Worm (Caenorhabditis elegans) whole organism, young adult: ENCODE results near the gene F44G4.7.

Experiments used
- B0261.1 ChIP-seq: sonication (generic microtip); optimal IDR thresholded peaks from 2 replicates; lab custom pipeline; 2016; ENCODE audit warnings: mild to moderate bottlenecking, missing genetic modification characterization, moderate library complexity, missing compliant biosample characterization
- C06A6.2 ChIP-seq: fragments of 200-800 bp; sonication (Bioruptor generic); conservative IDR thresholded peaks from 2 replicates; pipeline ENCODE4 v1.3.6; 2022; ENCODE audit warnings: missing genetic modification characterization, missing compliant biosample characterization
- F23B12.7 ChIP-seq: sonication (generic microtip); optimal IDR thresholded peaks from 2 replicates; lab custom pipeline; 2017; ENCODE audit warnings: missing genetic modification characterization, mild to moderate bottlenecking, missing compliant biosample characterization, antibody characterized with exemption, moderate library complexity; ENCODE audit not compliant: insufficient read depth
- F37B4.10 ChIP-seq: fragments of 200-800 bp; sonication (Bioruptor generic); IDR thresholded peaks from 2 replicates; pipeline ENCODE4 v1.3.6; 2022; ENCODE audit warnings: missing genetic modification characterization, missing compliant biosample characterization
- F49E8.2 ChIP-seq: sonication (generic microtip); optimal IDR thresholded peaks from 3 replicates; lab custom pipeline; 2017; ENCODE audit warnings: missing genetic modification characterization, mild to moderate bottlenecking, missing compliant biosample characterization, antibody characterized with exemption, moderate library complexity; ENCODE audit not compliant: insufficient read depth
- F52B5.7 ChIP-seq: sonication (generic microtip); optimal IDR thresholded peaks from 2 replicates; lab custom pipeline; 2016; ENCODE audit warnings: mild to moderate bottlenecking, missing genetic modification characterization, missing compliant biosample characterization
- T07F8.4 ChIP-seq: sonication (generic microtip); optimal IDR thresholded peaks from 2 replicates; lab custom pipeline; 2016; ENCODE audit warnings: mild to moderate bottlenecking, missing genetic modification characterization, moderate library complexity, missing compliant biosample characterization
- T26A5.8 ChIP-seq: sonication (generic microtip); optimal IDR thresholded peaks from 2 replicates; lab custom pipeline; 2016; ENCODE audit warnings: missing genetic modification characterization, missing compliant biosample characterization
- Y53F4B.3 ChIP-seq: fragments of 200-800 bp; sonication (Bioruptor generic); IDR thresholded peaks from 2 replicates; pipeline ENCODE4 v1.3.6; 2022; ENCODE audit warnings: missing genetic modification reagents, missing genetic modification characterization, missing compliant biosample characterization
- Y79H2A.3 ChIP-seq: fragments of 200-800 bp; sonication (Bioruptor generic); conservative IDR thresholded peaks from 2 replicates; pipeline ENCODE4 v1.3.6; 2022; ENCODE audit warnings: missing genetic modification reagents, missing genetic modification characterization, missing compliant biosample characterization
- Y95B8A.8 ChIP-seq: fragments of 200-800 bp; sonication (Bioruptor generic); IDR thresholded peaks from 2 replicates; pipeline ENCODE4 v1.3.6; 2022; ENCODE audit warnings: missing genetic modification reagents, missing genetic modification characterization, missing compliant biosample characterization
- akir-1 ChIP-seq: fragments of 200-800 bp; sonication (Bioruptor generic); optimal IDR thresholded peaks from 2 replicates; lab custom pipeline; 2018; ENCODE audit warnings: mild to moderate bottlenecking, missing genetic modification characterization, moderate library complexity, missing compliant biosample characterization
- attf-3 ChIP-seq: fragments of 200-800 bp; sonication (Bioruptor generic); conservative IDR thresholded peaks from 2 replicates; pipeline ENCODE4 v1.3.6; 2022; ENCODE audit warnings: missing genetic modification reagents, missing genetic modification characterization, missing compliant biosample characterization
- attf-5 ChIP-seq: fragments of 200-800 bp; sonication (Bioruptor generic); optimal IDR thresholded peaks from 2 replicates; lab custom pipeline; 2018; ENCODE audit warnings: mild to moderate bottlenecking, missing genetic modification characterization, missing compliant biosample characterization
- bed-1 ChIP-seq: fragments of 200-800 bp; sonication (Bioruptor generic); IDR thresholded peaks from 2 replicates; pipeline ENCODE4 v1.3.6; 2022; ENCODE audit warnings: missing genetic modification reagents, missing genetic modification characterization, missing compliant biosample characterization
- bed-2 ChIP-seq: fragments of 200-800 bp; sonication (Bioruptor generic); IDR thresholded peaks from 2 replicates; pipeline ENCODE4 v1.3.6; 2022; ENCODE audit warnings: missing genetic modification reagents, missing genetic modification characterization, missing compliant biosample characterization
- ceh-40 ChIP-seq: fragments of 200-800 bp; sonication (Bioruptor generic); IDR thresholded peaks from 2 replicates; pipeline ENCODE4 v1.3.6; 2022; ENCODE audit warnings: missing genetic modification characterization, missing compliant biosample characterization
- ceh-58 ChIP-seq: fragments of 200-800 bp; sonication (Bioruptor generic); IDR thresholded peaks from 2 replicates; pipeline ENCODE4 v1.3.6; 2022; ENCODE audit warnings: missing genetic modification characterization, missing compliant biosample characterization
- ceh-79 ChIP-seq: sonication (generic microtip); optimal IDR thresholded peaks from 2 replicates; lab custom pipeline; 2017; ENCODE audit warnings: mild to moderate bottlenecking, missing genetic modification characterization, missing compliant biosample characterization
- dpff-1 ChIP-seq: sonication (generic microtip); optimal IDR thresholded peaks from 2 replicates; lab custom pipeline; 2017; ENCODE audit warnings: mild to moderate bottlenecking, missing genetic modification characterization, missing compliant biosample characterization
- egl-18 ChIP-seq: fragments of 200-800 bp; sonication (Bioruptor generic); IDR thresholded peaks from 2 replicates; pipeline ENCODE4 v1.3.6; 2022; ENCODE audit warnings: missing genetic modification reagents, missing genetic modification characterization, missing compliant biosample characterization
- egrh-3 ChIP-seq: fragments of 200-800 bp; sonication (Bioruptor generic); IDR thresholded peaks from 2 replicates; pipeline ENCODE4 v1.3.6; 2022; ENCODE audit warnings: missing genetic modification reagents, missing genetic modification characterization, missing compliant biosample characterization
- ets-4 ChIP-seq: fragments of 200-800 bp; sonication (Bioruptor generic); optimal IDR thresholded peaks from 2 replicates; lab custom pipeline; 2018; ENCODE audit warnings: mild to moderate bottlenecking, missing genetic modification characterization, missing compliant biosample characterization
- him-1 ChIP-seq: sonication (generic microtip); optimal IDR thresholded peaks from 2 replicates; lab custom pipeline; 2016; ENCODE audit warnings: missing genotype, missing genetic modification reagents, missing genetic modification characterization, missing compliant biosample characterization
- hlh-12 ChIP-seq: sonication (generic microtip); optimal IDR thresholded peaks from 2 replicates; lab custom pipeline; 2016; ENCODE audit warnings: missing genetic modification characterization, missing compliant biosample characterization
- hlh-26 ChIP-seq: fragments of 200-800 bp; sonication (Bioruptor generic); conservative IDR thresholded peaks from 2 replicates; pipeline ENCODE4 v1.3.6; 2022; ENCODE audit warnings: missing genetic modification reagents, missing genetic modification characterization, missing compliant biosample characterization
- hmg-1.2 ChIP-seq: fragments of 200-800 bp; sonication (Bioruptor generic); IDR thresholded peaks from 2 replicates; pipeline ENCODE4 v1.3.6; 2022; ENCODE audit warnings: missing genetic modification reagents, missing genetic modification characterization, missing compliant biosample characterization
- hrde-1 ChIP-seq: sonication (generic microtip); optimal IDR thresholded peaks from 2 replicates; lab custom pipeline; 2016; ENCODE audit warnings: missing genetic modification characterization, mild to moderate bottlenecking, missing compliant biosample characterization, moderate library complexity, missing genotype, missing genetic modification reagents, borderline replicate concordance
- let-607 ChIP-seq, 2 experiments: fragments of 200-800 bp in 1 of 2; sonication (Bioruptor generic) in 1 of 2; sonication (generic microtip) in 1 of 2; optimal IDR thresholded peaks; 2 replicates each; lab custom pipeline; 2016 to 2018; ENCODE audit warnings: mild to moderate bottlenecking in 2 of 2, missing compliant biosample characterization in 2 of 2, missing genetic modification characterization in 2 of 2, moderate library complexity in 2 of 2, missing genotype in 1 of 2
- lin-26 ChIP-seq: fragments of 200-800 bp; sonication (Bioruptor generic); IDR thresholded peaks from 2 replicates; pipeline ENCODE4 v1.3.6; 2022; ENCODE audit warnings: missing genetic modification reagents, missing genetic modification characterization, missing compliant biosample characterization
- madf-3 ChIP-seq: fragments of 200-800 bp; sonication (Bioruptor generic); IDR thresholded peaks from 2 replicates; pipeline ENCODE4 v1.3.6; 2022; ENCODE audit warnings: missing genetic modification reagents, missing genetic modification characterization, missing compliant biosample characterization
- madf-6 ChIP-seq: fragments of 200-800 bp; sonication (Bioruptor generic); IDR thresholded peaks from 2 replicates; pipeline ENCODE4 v1.3.6; 2022; ENCODE audit warnings: missing genetic modification reagents, missing genetic modification characterization, missing compliant biosample characterization
- madf-8 ChIP-seq: fragments of 200-800 bp; sonication (Bioruptor generic); conservative IDR thresholded peaks from 2 replicates; pipeline ENCODE4 v1.3.6; 2022; ENCODE audit warnings: missing genetic modification reagents, missing genetic modification characterization, missing compliant biosample characterization
- nhr-120 ChIP-seq: fragments of 200-800 bp; sonication (Bioruptor generic); IDR thresholded peaks from 2 replicates; pipeline ENCODE4 v1.3.6; 2022; ENCODE audit warnings: missing genetic modification characterization, missing compliant biosample characterization
- nhr-179 ChIP-seq: sonication (generic microtip); optimal IDR thresholded peaks from 2 replicates; lab custom pipeline; 2016; ENCODE audit warnings: mild to moderate bottlenecking, missing genetic modification characterization, missing compliant biosample characterization
- nhr-27 ChIP-seq: fragments of 200-800 bp; sonication (Bioruptor generic); optimal IDR thresholded peaks from 2 replicates; lab custom pipeline; 2018; ENCODE audit warnings: mild to moderate bottlenecking, missing genetic modification characterization, moderate library complexity, missing compliant biosample characterization
- nhr-80 ChIP-seq: sonication (generic microtip); optimal IDR thresholded peaks from 2 replicates; lab custom pipeline; 2016; ENCODE audit warnings: missing genetic modification characterization, missing compliant biosample characterization
- rec-8 ChIP-seq, 2 experiments: sonication (generic microtip); optimal IDR thresholded peaks; 2 replicates each; lab custom pipeline; 2016; ENCODE audit warnings: mild to moderate bottlenecking in 2 of 2, missing genetic modification characterization in 2 of 2, missing genetic modification reagents in 2 of 2, missing genotype in 2 of 2, missing biosample characterization in 1 of 2, missing compliant biosample characterization in 1 of 2, moderate library complexity in 1 of 2
- rpc-1 ChIP-seq, 2 experiments: fragments of 150-350 bp in 1 of 2; sonication (generic microtip) in 1 of 2; optimal IDR thresholded peaks; 2 replicates each; lab custom pipeline; 2014 to 2018; ENCODE audit warnings: missing biosample characterization in 1 of 2, missing genetic modification characterization in 1 of 2, missing genetic modification reagents in 1 of 2, missing genotype in 1 of 2
- sdz-38 ChIP-seq: sonication (generic microtip); optimal IDR thresholded peaks from 2 replicates; lab custom pipeline; 2016; ENCODE audit warnings: missing genotype, missing genetic modification characterization, missing compliant biosample characterization
- snpc-1.1 ChIP-seq: sonication (generic microtip); optimal IDR thresholded peaks from 2 replicates; lab custom pipeline; 2017; ENCODE audit warnings: missing genetic modification characterization, mild to moderate bottlenecking, missing compliant biosample characterization, antibody characterized with exemption, moderate library complexity, missing genotype, missing genetic modification reagents; ENCODE audit not compliant: insufficient read depth
- snpc-3.4 ChIP-seq: sonication (generic microtip); optimal IDR thresholded peaks from 2 replicates; lab custom pipeline; 2017; ENCODE audit warnings: missing genetic modification characterization, mild to moderate bottlenecking, missing compliant biosample characterization, antibody characterized with exemption, moderate library complexity, missing genotype, missing genetic modification reagents
- tbp1 ChIP-seq: fragments of 200-800 bp; sonication (Bioruptor generic); optimal IDR thresholded peaks from 2 replicates; lab custom pipeline; 2018; ENCODE audit warnings: mild to moderate bottlenecking, missing genetic modification characterization, missing compliant biosample characterization
- tlf-1 ChIP-seq: fragments of 200-800 bp; sonication (Bioruptor generic); optimal IDR thresholded peaks from 2 replicates; lab custom pipeline; 2018; ENCODE audit warnings: mild to moderate bottlenecking, missing genetic modification characterization, missing compliant biosample characterization
- unc-130 ChIP-seq: sonication (generic microtip); optimal IDR thresholded peaks from 2 replicates; lab custom pipeline; 2016; ENCODE audit warnings: missing genetic modification reagents, missing genetic modification characterization, missing compliant biosample characterization
- xnd-1 ChIP-seq: sonication (generic microtip); optimal IDR thresholded peaks from 2 replicates; lab custom pipeline; 2016; ENCODE audit warnings: missing genotype, missing genetic modification reagents, missing genetic modification characterization, missing compliant biosample characterization
- zim-3 ChIP-seq: sonication (generic microtip); optimal IDR thresholded peaks from 2 replicates; lab custom pipeline; 2017; ENCODE audit warnings: mild to moderate bottlenecking, missing genetic modification characterization, moderate library complexity, missing compliant biosample characterization
- ztf-3 ChIP-seq: fragments of 200-800 bp; sonication (Bioruptor generic); optimal IDR thresholded peaks from 2 replicates; lab custom pipeline; 2018; ENCODE audit warnings: mild to moderate bottlenecking, missing genetic modification characterization, missing compliant biosample characterization

Gene F44G4.7

DNA sequence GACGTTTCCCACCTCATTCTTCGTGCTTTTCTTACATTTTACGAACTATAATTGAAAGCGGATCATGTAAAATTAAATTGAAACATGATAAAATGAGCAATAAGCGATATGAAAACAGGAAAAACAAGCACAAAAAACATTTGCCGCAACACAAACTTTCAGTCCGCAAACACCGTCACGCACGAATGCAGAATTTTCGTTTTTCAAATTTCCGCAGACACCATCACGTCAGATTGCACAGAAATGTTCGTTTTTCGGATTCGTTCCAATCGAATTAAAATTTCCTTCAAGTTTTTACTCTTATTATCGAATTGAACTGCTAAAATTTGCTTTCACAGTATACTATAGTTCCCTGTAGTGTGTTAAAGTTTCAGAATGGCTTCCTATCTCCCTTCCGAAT is 49.6 kb upstream of the F44G4.7 start, which contains the start of gene chmp-7 (continued):
- TF ChIP-seq xnd-1: peak; percentile 4
- TF ChIP-seq rec-8 (tag; optimal IDR thresholded peaks at IDR 0.05; lab: Kevin White, UChicago): no peak
- peak; percentile 69; the same call in 1 of the 2 replicates for TF ChIP-seq hmg-1.2 (GFP tag; lab: Robert Waterston, UW)
- TF ChIP-seq let-607 (tag; optimal IDR thresholded peaks at IDR 0.05; lab: Kevin White, UChicago): peak; percentile 3 to 18
- TF ChIP-seq T07F8.4: no peak
- TF ChIP-seq hrde-1 (tag; lab: Kevin White, UChicago): no peak
- no peak for TF ChIP-seq akir-1 (GFP tag; lab: Kevin White, UChicago)
- TF ChIP-seq snpc-1.1 (tag; lab: Kevin White, UChicago): peak; percentile 25
- TF ChIP-seq tlf-1 (GFP tag; lab: Kevin White, UChicago): peak; percentile 74
- TF ChIP-seq ets-4 (GFP tag; lab: Kevin White, UChicago): no peak
- 0 out of 2 replicates have a peak, but pooled peaks have one; percentile 64 for TF ChIP-seq madf-3
- peak; percentile 96 for TF ChIP-seq attf-5 (GFP tag; lab: Kevin White, UChicago)
- peak; percentile 7 for TF ChIP-seq him-1 (tag; lab: Kevin White, UChicago)
- no peak for TF ChIP-seq dpff-1 (tag; lab: Kevin White, UChicago)
- TF ChIP-seq lin-26 (GFP tag; lab: Robert Waterston, UW): no peak
- no peak for TF ChIP-seq B0261.1 (tag; lab: Kevin White, UChicago)
- TF ChIP-seq Y79H2A.3 (GFP tag; lab: Robert Waterston, UW): no peak
- TF ChIP-seq F37B4.10 (GFP tag; lab: Robert Waterston, UW): no peak
- peak; percentile 53 for TF ChIP-seq nhr-80 (tag; lab: Kevin White, UChicago)
- TF ChIP-seq madf-8 (GFP tag; lab: Robert Waterston, UW): peak; percentile 55
- no peak for TF ChIP-seq bed-1 (GFP tag; lab: Robert Waterston, UW)
- TF ChIP-seq ceh-79 (tag; lab: Kevin White, UChicago): no peak
- TF ChIP-seq Y53F4B.3 (GFP tag; lab: Robert Waterston, UW): no peak
- peak; percentile 73 for TF ChIP-seq attf-3 (GFP tag; lab: Robert Waterston, UW)
- peak; percentile 41; the same call in 1 of the 2 replicates for TF ChIP-seq Y95B8A.8 (GFP tag; lab: Robert Waterston, UW)
- TF ChIP-seq nhr-179: no peak
- TF ChIP-seq madf-6 (GFP tag; lab: Robert Waterston, UW): peak; percentile 75
- no peak for TF ChIP-seq bed-2 (GFP tag; lab: Robert Waterston, UW)
- TF ChIP-seq snpc-3.4: peak; percentile 54
- no peak for TF ChIP-seq F52B5.7 (tag; lab: Kevin White, UChicago)
- no peak for TF ChIP-seq zim-3 (tag; lab: Kevin White, UChicago)
- no peak for TF ChIP-seq sdz-38 (tag; lab: Kevin White, UChicago)
- TF ChIP-seq unc-130: peak; percentile 27
- TF ChIP-seq F23B12.7 (tag; lab: Kevin White, UChicago): peak; percentile 90
- no peak for TF ChIP-seq nhr-120
- TF ChIP-seq tbp1 (GFP tag; lab: Kevin White, UChicago): peak; percentile 66
- TF ChIP-seq egl-18 (GFP tag; lab: Robert Waterston, UW): no peak
- TF ChIP-seq hlh-26 (GFP tag; lab: Robert Waterston, UW): no peak
- no peak for TF ChIP-seq nhr-27 (tag; lab: Kevin White, UChicago)
- no peak for TF ChIP-seq T26A5.8
- TF ChIP-seq F49E8.2: peak; percentile 63
- TF ChIP-seq C06A6.2: 0 out of 2 replicates have a peak, but pooled peaks have one; percentile 19
- TF ChIP-seq ceh-40 (GFP tag; lab: Robert Waterston, UW): no peak
- TF ChIP-seq ceh-58: no peak
- no peak for TF ChIP-seq rpc-1 (optimal IDR thresholded peaks at IDR 0.05; lab: Kevin White, UChicago)
- no peak for TF ChIP-seq rpc-1 (tag; optimal IDR thresholded peaks at IDR 0.05; lab: Kevin White, UChicago)
- no peak for TF ChIP-seq hlh-12
- no peak for TF ChIP-seq egrh-3 (GFP tag; lab: Robert Waterston, UW)
- no peak for TF ChIP-seq ztf-3 (GFP tag; lab: Kevin White, UChicago)
